Fruit fly (Drosophila melanogaster): Measurements from ENCODE around the gene Dcr-1.

Gene Dcr-1

dm6 chr3R:22690311-22690710 is 50.6 kb downstream of the Dcr-1 start, which contains the start of the genes wfs1 and Nup133 (continued):
- no peak for TF ChIP-seq Mrtf (GFP tag; IDR thresholded peaks at IDR 0.05)
- TF ChIP-seq Rfx (GFP tag; IDR thresholded peaks at IDR 0.05), result peak; percentile 65
- TF ChIP-seq slbo (GFP tag; IDR thresholded peaks at IDR 0.05), result peak; percentile 77
- peak; percentile 1 for TF ChIP-seq fd102C (GFP tag; optimal IDR thresholded peaks at IDR 0.05)
- no peak for TF ChIP-seq pum (GFP tag; optimal IDR thresholded peaks at IDR 0.05)
- TF ChIP-seq CG13123 (GFP tag; optimal IDR thresholded peaks at IDR 0.05), result peak; percentile 76
- TF ChIP-seq hkb (optimal IDR thresholded peaks at IDR 0.05), result no peak
- no peak; the same call in 1 of the 2 replicates for TF ChIP-seq hkb (GFP tag; IDR thresholded peaks at IDR 0.05)
- no peak for TF ChIP-seq caup (GFP tag; optimal IDR thresholded peaks at IDR 0.05; ENCODE audit: severe bottlenecking)
- TF ChIP-seq CG3163 (GFP tag; optimal IDR thresholded peaks at IDR 0.05), result no peak
- TF ChIP-seq Myb (GFP tag; optimal IDR thresholded peaks at IDR 0.05), result peak; percentile 18
- TF ChIP-seq Blimp-1 (GFP tag; optimal IDR thresholded peaks at IDR 0.05), result no peak
- TF ChIP-seq chn (GFP tag; optimal IDR thresholded peaks at IDR 0.05), result peak; percentile 9
- TF ChIP-seq pnt (GFP tag; optimal IDR thresholded peaks at IDR 0.05), result no peak
- TF ChIP-seq NC2β (GFP tag; optimal IDR thresholded peaks at IDR 0.05), result no peak
- TF ChIP-seq CG11504 (tag; optimal IDR thresholded peaks at IDR 0.05), result no peak
- no peak for TF ChIP-seq CG12236 (GFP tag; optimal IDR thresholded peaks at IDR 0.05)
- TF ChIP-seq tin (GFP tag; optimal IDR thresholded peaks at IDR 0.05), result peak; percentile 70
- TF ChIP-seq E2f1 (GFP tag; IDR thresholded peaks at IDR 0.05), result peak; percentile 65
- TF ChIP-seq CG10267 (tag; optimal IDR thresholded peaks at IDR 0.05), result peak; percentile 87
- TF ChIP-seq fd3F (GFP tag; optimal IDR thresholded peaks at IDR 0.05), result peak; percentile 74
- TF ChIP-seq CG14710 (tag; optimal IDR thresholded peaks at IDR 0.05), result peak; percentile 93
- no peak for TF ChIP-seq CG7786 (GFP tag; optimal IDR thresholded peaks at IDR 0.05)
- TF ChIP-seq CG42726 (GFP tag; IDR thresholded peaks at IDR 0.05; ENCODE audit: partially characterized antibody), result no peak
- peak; percentile 35 for TF ChIP-seq Dp (GFP tag; optimal IDR thresholded peaks at IDR 0.05)
- TF ChIP-seq HmgD (GFP tag; optimal IDR thresholded peaks at IDR 0.05), result no peak
- no peak for TF ChIP-seq CG12769 (tag; optimal IDR thresholded peaks at IDR 0.05)
- peak; percentile 80 for TF ChIP-seq Hr3 (GFP tag; optimal IDR thresholded peaks at IDR 0.05)
- TF ChIP-seq CG4282 (GFP tag; optimal IDR thresholded peaks at IDR 0.05), result no peak
- peak; percentile 41 for TF ChIP-seq pzg (GFP tag; optimal IDR thresholded peaks at IDR 0.05)
- peak; percentile 38; the same call in 1 of the 2 replicates for TF ChIP-seq CG11085 (GFP tag; IDR thresholded peaks at IDR 0.05)
- TF ChIP-seq CG15479 (GFP tag; optimal IDR thresholded peaks at IDR 0.05), result peak; percentile 86
- TF ChIP-seq CG7357 (GFP tag; IDR thresholded peaks at IDR 0.05), result no peak
- TF ChIP-seq H15 (GFP tag; IDR thresholded peaks at IDR 0.05), result peak; percentile 46; the same call in 1 of the 3 replicates
- TF ChIP-seq amos (GFP tag; IDR thresholded peaks at IDR 0.05; ENCODE audit: partially characterized antibody), result peak; percentile 74
- TF ChIP-seq CG12659 (GFP tag; optimal IDR thresholded peaks at IDR 0.05), result peak; percentile 82
- peak; percentile 25 for TF ChIP-seq CG34376 (GFP tag; optimal IDR thresholded peaks at IDR 0.05)
- TF ChIP-seq nerfin-1 (tag; optimal IDR thresholded peaks at IDR 0.05), result peak; percentile 85
- no peak for TF ChIP-seq sc (optimal IDR thresholded peaks at IDR 0.05)
- TF ChIP-seq sc (GFP tag; optimal IDR thresholded peaks at IDR 0.05), result peak; percentile 36
- no peak for TF ChIP-seq D19B (GFP tag; optimal IDR thresholded peaks at IDR 0.05)
- TF ChIP-seq zfh2 (GFP tag; optimal IDR thresholded peaks at IDR 0.05), result peak; percentile 28
- no peak for TF ChIP-seq jigr1 (GFP tag; IDR thresholded peaks at IDR 0.05)
- TF ChIP-seq crc (GFP tag; optimal IDR thresholded peaks at IDR 0.05), result no peak
- TF ChIP-seq CG17568 (GFP tag; optimal IDR thresholded peaks at IDR 0.05), result no peak
- TF ChIP-seq Chrac-16 (GFP tag; optimal IDR thresholded peaks at IDR 0.05), result peak; percentile 69
- TF ChIP-seq crol (GFP tag; IDR thresholded peaks at IDR 0.05), result no peak
- no peak for TF ChIP-seq CTCF (GFP tag; optimal IDR thresholded peaks at IDR 0.05)
- no peak for TF ChIP-seq CG9876 (GFP tag; optimal IDR thresholded peaks at IDR 0.05)
- TF ChIP-seq pfk (GFP tag; optimal IDR thresholded peaks at IDR 0.05), result no peak
- no peak for TF ChIP-seq Dad (GFP tag; optimal IDR thresholded peaks at IDR 0.05)
- no peak for TF ChIP-seq D (optimal IDR thresholded peaks at IDR 0.05)
- peak; percentile 60 for TF ChIP-seq D (GFP tag; optimal IDR thresholded peaks at IDR 0.05)
